Fruit fly (Drosophila melanogaster) whole organism, embryonic: ENCODE measurements around the gene Ripalpha.
A peak's percentile ranks its signal among the peaks of the same experiment; 100 is the strongest.

ENCODE experiments used
- Atf6 ChIP-seq: fragments of 200-800 bp; sonication (Bioruptor generic); IDR thresholded peaks from 2 replicates; pipeline ENCODE4 v1.3.6; 2022; ENCODE audit warnings: missing biosample characterization, missing genetic modification characterization
- B-H2 ChIP-seq: fragments of 200-800 bp; sonication (Bioruptor generic); optimal IDR thresholded peaks from 2 replicates; lab custom pipeline; 2018; ENCODE audit warnings: missing biosample characterization, mild to moderate bottlenecking, missing genetic modification characterization
- Bdp1 ChIP-seq: fragments of 200-800 bp; sonication (Bioruptor generic); optimal IDR thresholded peaks from 3 replicates; lab custom pipeline; 2016; ENCODE audit warnings: missing biosample characterization, missing genetic modification characterization
- BtbVII ChIP-seq: fragments of 200-800 bp; sonication (Bioruptor generic); optimal IDR thresholded peaks from 3 replicates; lab custom pipeline; 2017; ENCODE audit warnings: missing biosample characterization, mild to moderate bottlenecking, missing genetic modification characterization
- CG10431 ChIP-seq: fragments of 200-800 bp; sonication (Bioruptor generic); optimal IDR thresholded peaks from 3 replicates; lab custom pipeline; 2018; ENCODE audit warnings: missing biosample characterization, mild to moderate bottlenecking, missing genetic modification characterization
- CG11560 ChIP-seq: fragments of 200-800 bp; sonication (Bioruptor generic); IDR thresholded peaks from 3 replicates; pipeline ENCODE4 v1.3.6; 2022; ENCODE audit warnings: missing biosample characterization, missing genetic modification characterization
- CG12236 ChIP-seq: fragments of 200-800 bp; sonication (Bioruptor generic); optimal IDR thresholded peaks from 2 replicates; lab custom pipeline; 2016; ENCODE audit warnings: missing biosample characterization, missing genetic modification characterization
- CG1603 ChIP-seq: fragments of 200-800 bp; sonication (Bioruptor generic); optimal IDR thresholded peaks from 2 replicates; lab custom pipeline; 2019; ENCODE audit warnings: missing biosample characterization, mild to moderate bottlenecking, missing genetic modification characterization, moderate library complexity
- CG17328 ChIP-seq: fragments of 200-800 bp; sonication (Bioruptor generic); IDR thresholded peaks from 2 replicates; pipeline ENCODE4 v1.3.6; 2022; ENCODE audit warnings: missing biosample characterization, missing genetic modification characterization
- CG17612 ChIP-seq: fragments of 200-800 bp; sonication (Bioruptor generic); IDR thresholded peaks from 2 replicates; pipeline ENCODE4 v1.3.6; 2022; ENCODE audit warnings: missing biosample characterization, missing genetic modification characterization
- CG3163 ChIP-seq: fragments of 200-800 bp; sonication (Bioruptor generic); optimal IDR thresholded peaks from 3 replicates; lab custom pipeline; 2016; ENCODE audit warnings: missing biosample characterization, missing genetic modification characterization
- CG3726 ChIP-seq: fragments of 200-800 bp; sonication (Bioruptor generic); IDR thresholded peaks from 3 replicates; pipeline ENCODE4, ENCODE4 v1.3.6; 2022; ENCODE audit warnings: missing biosample characterization, missing genetic modification characterization
- CG43689 ChIP-seq: fragments of 200-800 bp; sonication (Bioruptor generic); IDR thresholded peaks from 2 replicates; pipeline ENCODE4 v1.3.6; 2022; ENCODE audit warnings: missing biosample characterization, missing genetic modification characterization
- CG4820 ChIP-seq: fragments of 200-800 bp; sonication (Bioruptor generic); optimal IDR thresholded peaks from 3 replicates; lab custom pipeline; 2016; ENCODE audit warnings: missing biosample characterization, missing genetic modification characterization
- CG5245 ChIP-seq: fragments of 200-800 bp; sonication (Bioruptor generic); optimal IDR thresholded peaks from 3 replicates; lab custom pipeline; 2016; ENCODE audit warnings: missing biosample characterization, missing genetic modification characterization
- CG6813 ChIP-seq: fragments of 200-800 bp; sonication (Bioruptor generic); optimal IDR thresholded peaks from 2 replicates; lab custom pipeline; 2017; ENCODE audit warnings: missing biosample characterization, missing genetic modification characterization, mild to moderate bottlenecking, moderate library complexity, missing genetic modification reagents
- CG7271 ChIP-seq: fragments of 200-800 bp; sonication (Bioruptor generic); optimal IDR thresholded peaks from 2 replicates; lab custom pipeline; 2018; ENCODE audit warnings: missing biosample characterization, mild to moderate bottlenecking, missing genetic modification characterization, moderate library complexity
- CG7786 ChIP-seq: fragments of 200-800 bp; sonication (Bioruptor generic); optimal IDR thresholded peaks from 2 replicates; lab custom pipeline; 2016; ENCODE audit warnings: missing biosample characterization, missing genetic modification characterization
- CG8281 ChIP-seq: fragments of 200-800 bp; sonication (Bioruptor generic); optimal IDR thresholded peaks from 2 replicates; lab custom pipeline; 2018; ENCODE audit warnings: missing biosample characterization, mild to moderate bottlenecking, missing genetic modification characterization, moderate library complexity
- CG9727 ChIP-seq: fragments of 200-800 bp; sonication (Bioruptor generic); optimal IDR thresholded peaks from 3 replicates; lab custom pipeline; 2017; ENCODE audit warnings: missing biosample characterization, mild to moderate bottlenecking, missing genetic modification characterization
- Dip2 ChIP-seq: fragments of 200-800 bp; sonication (Bioruptor generic); IDR thresholded peaks from 2 replicates; pipeline ENCODE4 v1.3.6; 2022; ENCODE audit warnings: missing biosample characterization, missing genetic modification characterization
- Gsc ChIP-seq: fragments of 200-800 bp; sonication (Bioruptor generic); IDR thresholded peaks from 2 replicates; pipeline ENCODE4 v1.3.6; 2022; ENCODE audit warnings: missing biosample characterization, missing genetic modification characterization
- HLH3B ChIP-seq: fragments of 200-800 bp; sonication (Bioruptor generic); IDR thresholded peaks from 2 replicates; pipeline ENCODE4 v1.3.6; 2022; ENCODE audit warnings: missing biosample characterization, missing genetic modification characterization
- MBD-R2 ChIP-seq: fragments of 200-800 bp; sonication (Bioruptor generic); IDR thresholded peaks from 2 replicates; pipeline ENCODE4 v1.3.6; 2022; ENCODE audit warnings: missing biosample characterization, missing genetic modification characterization
- Max ChIP-seq: fragments of 200-800 bp; sonication (Bioruptor generic); optimal IDR thresholded peaks from 2 replicates; lab custom pipeline; 2016; ENCODE audit warnings: missing biosample characterization, mild to moderate bottlenecking, missing genetic modification characterization
- Oli ChIP-seq: fragments of 200-800 bp; sonication (Bioruptor generic); optimal IDR thresholded peaks from 2 replicates; lab custom pipeline; 2018; ENCODE audit warnings: missing biosample characterization, mild to moderate bottlenecking, missing genetic modification characterization, moderate library complexity
- Opbp ChIP-seq: fragments of 200-800 bp; sonication (Bioruptor generic); IDR thresholded peaks from 3 replicates; pipeline ENCODE4 v1.3.6; 2022; ENCODE audit warnings: missing biosample characterization, missing genetic modification characterization; ENCODE audit not compliant: partially characterized antibody
- Optix ChIP-seq: fragments of 200-800 bp; sonication (Bioruptor generic); IDR thresholded peaks from 3 replicates; pipeline ENCODE4 v1.3.6; 2022; ENCODE audit warnings: missing biosample characterization, missing genetic modification characterization
- Ptx1 ChIP-seq: fragments of 200-800 bp; sonication (Bioruptor generic); IDR thresholded peaks from 2 replicates; pipeline ENCODE4 v1.3.6; 2022; ENCODE audit warnings: missing biosample characterization, missing genetic modification characterization
- Scr ChIP-seq: fragments of 200-800 bp; sonication (Bioruptor generic); IDR thresholded peaks from 2 replicates; pipeline ENCODE4 v1.3.6; 2022; ENCODE audit warnings: missing biosample characterization, missing genetic modification characterization; ENCODE audit not compliant: partially characterized antibody
- Tbp ChIP-seq: fragments of >200 bp; optimal IDR thresholded peaks from 2 replicates; lab custom pipeline; 2018; ENCODE audit warnings: missing biosample characterization, missing genetic modification characterization
- YL-1 ChIP-seq: fragments of 200-800 bp; sonication (Bioruptor generic); optimal IDR thresholded peaks from 3 replicates; lab custom pipeline; 2017; ENCODE audit warnings: missing biosample characterization, mild to moderate bottlenecking, missing genetic modification characterization
- ato ChIP-seq: fragments of 200-800 bp; sonication (Bioruptor generic); IDR thresholded peaks from 2 replicates; pipeline ENCODE4 v1.3.6; 2022; ENCODE audit warnings: missing biosample characterization, missing genetic modification characterization; ENCODE audit not compliant: partially characterized antibody
- crp ChIP-seq, 2 experiments: fragments of 200-800 bp; sonication (Bioruptor generic); optimal IDR thresholded peaks; 2 replicates in 1 of 2; 3 replicates in 1 of 2; lab custom pipeline; 2017; ENCODE audit warnings: missing biosample characterization in 2 of 2, missing genetic modification characterization in 2 of 2, mild to moderate bottlenecking in 1 of 2, moderate library complexity in 1 of 2
- dan ChIP-seq: fragments of 200-800 bp; sonication (Bioruptor generic); IDR thresholded peaks from 2 replicates; pipeline ENCODE4 v1.3.6; 2022; ENCODE audit warnings: missing biosample characterization, missing genetic modification characterization
- dmrt11E ChIP-seq: fragments of 200-800 bp; sonication (Bioruptor generic); optimal IDR thresholded peaks from 3 replicates; lab custom pipeline; 2018; ENCODE audit warnings: missing biosample characterization, mild to moderate bottlenecking, missing genetic modification characterization, moderate library complexity
- fd96Cb ChIP-seq: fragments of 200-800 bp; sonication (Bioruptor generic); optimal IDR thresholded peaks from 2 replicates; lab custom pipeline; 2018; ENCODE audit warnings: missing biosample characterization, mild to moderate bottlenecking, missing genetic modification characterization, moderate library complexity
- gcm2 ChIP-seq: fragments of 200-800 bp; sonication (Bioruptor generic); optimal IDR thresholded peaks from 2 replicates; lab custom pipeline; 2016; ENCODE audit warnings: missing biosample characterization, missing genetic modification characterization
- grau ChIP-seq: fragments of 200-800 bp; optimal IDR thresholded peaks from 3 replicates; lab custom pipeline; 2019; ENCODE audit warnings: missing biosample characterization, mild to moderate bottlenecking, missing genetic modification characterization, moderate library complexity
- ind ChIP-seq: fragments of 200-800 bp; sonication (Bioruptor generic); optimal IDR thresholded peaks from 3 replicates; lab custom pipeline; 2016; ENCODE audit warnings: missing biosample characterization, missing genetic modification characterization
- lilli ChIP-seq: fragments of 200-800 bp; sonication (Bioruptor generic); optimal IDR thresholded peaks from 3 replicates; lab custom pipeline; 2016; ENCODE audit warnings: missing biosample characterization, missing genetic modification characterization
- mirr ChIP-seq: fragments of 200-800 bp; sonication (Bioruptor generic); optimal IDR thresholded peaks from 3 replicates; lab custom pipeline; 2018; ENCODE audit warnings: missing biosample characterization, mild to moderate bottlenecking, missing genetic modification characterization
- nerfin-1 ChIP-seq: fragments of 200-800 bp; sonication (Bioruptor generic); optimal IDR thresholded peaks from 3 replicates; lab custom pipeline; 2019; ENCODE audit warnings: missing biosample characterization, mild to moderate bottlenecking, missing genetic modification characterization, moderate library complexity
- peb ChIP-seq: fragments of 200-800 bp; sonication (Bioruptor generic); IDR thresholded peaks from 2 replicates; pipeline ENCODE4 v1.3.6; 2022; ENCODE audit warnings: missing biosample characterization, missing genetic modification characterization
- pros ChIP-seq: fragments of 200-800 bp; sonication (Bioruptor generic); optimal IDR thresholded peaks from 3 replicates; lab custom pipeline; 2019; ENCODE audit warnings: missing biosample characterization, mild to moderate bottlenecking, missing genetic modification characterization, moderate library complexity
- ranshi ChIP-seq: fragments of 200-800 bp; sonication (Bioruptor generic); IDR thresholded peaks from 2 replicates; pipeline ENCODE4 v1.3.6; 2022; ENCODE audit warnings: missing biosample characterization, missing genetic modification characterization
- ro ChIP-seq: fragments of 200-800 bp; sonication (Bioruptor generic); IDR thresholded peaks from 2 replicates; pipeline ENCODE4 v1.3.6; 2022; ENCODE audit warnings: missing biosample characterization, missing genetic modification characterization
- tna ChIP-seq: fragments of 200-800 bp; sonication (Bioruptor generic); IDR thresholded peaks from 2 replicates; pipeline ENCODE4 v1.3.6; 2022; ENCODE audit warnings: missing biosample characterization, missing genetic modification characterization; ENCODE audit not compliant: partially characterized antibody
- usp ChIP-seq: fragments of >200 bp; optimal IDR thresholded peaks from 2 replicates; lab custom pipeline; 2017; ENCODE audit warnings: missing biosample characterization, missing genetic modification characterization
- z ChIP-seq: fragments of 200-800 bp; sonication (Bioruptor generic); IDR thresholded peaks from 3 replicates; pipeline ENCODE4 v1.3.6; 2022; ENCODE audit warnings: missing biosample characterization, missing genetic modification characterization

Ripalpha gene

DNA sequence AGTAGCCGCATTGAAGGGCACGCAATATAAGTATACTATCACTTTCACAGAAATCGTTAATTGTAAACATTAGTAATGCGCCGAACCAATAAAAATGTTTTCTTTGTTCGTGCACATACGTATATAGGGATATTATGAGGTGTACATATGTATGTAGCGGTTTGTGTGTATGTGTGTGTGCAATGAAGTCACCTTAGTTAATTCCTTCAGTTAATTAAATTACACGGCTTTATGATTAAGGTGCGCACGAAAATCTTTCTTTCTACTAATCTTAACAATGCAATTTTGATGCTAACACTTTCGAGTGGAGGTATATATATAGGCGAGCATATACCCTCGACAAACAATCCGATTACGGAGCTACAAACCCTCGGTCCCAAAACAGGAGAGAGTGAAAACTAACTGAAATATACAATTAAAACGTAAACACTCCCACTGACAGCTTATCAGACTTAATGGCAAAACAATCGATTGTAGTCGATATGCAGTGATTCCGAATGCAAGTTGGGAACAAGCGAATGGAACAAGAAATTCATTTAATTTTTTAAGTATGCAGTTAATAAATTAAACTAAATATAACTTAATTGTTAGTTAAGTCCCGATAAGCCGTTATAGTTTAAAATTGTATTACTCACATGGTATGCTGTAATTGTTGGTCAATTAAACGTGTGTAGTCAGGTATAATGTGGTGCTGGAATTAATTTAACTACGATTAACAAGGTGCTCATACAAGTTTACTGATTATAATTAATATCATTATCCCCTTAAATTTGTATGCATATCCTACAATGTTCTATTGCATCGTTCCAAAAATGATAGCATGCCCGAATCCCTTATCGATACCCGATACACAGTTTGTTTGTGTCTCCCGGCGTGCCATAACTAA is 20.0 kb upstream of the Ripalpha start, which contains the start of the genes Npc1a and Prosalpha6 (continued):
- TF ChIP-seq CG7271 (no peak), Optix (GFP tag; lab: Robert Waterston, UW) (no peak), Ptx1 (GFP tag; lab: Robert Waterston, UW) (no peak), CG12236 (GFP tag; lab: Kevin White, UChicago) (no peak), CG9727 (GFP tag; lab: Kevin White, UChicago) (peak; percentile 12), Gsc (GFP tag; lab: Robert Waterston, UW) (no peak), MBD-R2 (GFP tag; lab: Robert Waterston, UW) (no peak), Max (peak; percentile 43), Opbp (GFP tag; lab: Robert Waterston, UW) (peak; percentile 77; the same call in 2 of the 3 replicates), CG43689 (no peak), HLH3B (GFP tag; lab: Robert Waterston, UW) (no peak), ro (no peak), CG7786 (GFP tag; lab: Kevin White, UChicago) (no peak), CG3726 (GFP tag; lab: Robert Waterston, UW) (no peak), usp (GFP tag; lab: Kevin White, UChicago) (no peak), pros (GFP tag; lab: Kevin White, UChicago) (no peak), peb (GFP tag; lab: Robert Waterston, UW) (no peak), CG5245 (GFP tag; lab: Kevin White, UChicago) (no peak), ato (GFP tag; lab: Robert Waterston, UW) (peak; percentile 57; the same call in 1 of the 2 replicates), dmrt11E (tag; lab: Kevin White, UChicago) (peak; percentile 32), Scr (GFP tag; lab: Robert Waterston, UW) (peak; percentile 69), tna (no peak), crp (GFP tag; optimal IDR thresholded peaks at IDR 0.05; lab: Kevin White, UChicago) (peak in 1 of 2 experiments; percentile 10), Atf6 (GFP tag; lab: Robert Waterston, UW) (no peak), CG11560 (tag; lab: Robert Waterston, UW) (peak; percentile 91; the same call in 2 of the 3 replicates), YL-1 (GFP tag; lab: Kevin White, UChicago) (no peak), CG3163 (GFP tag; lab: Kevin White, UChicago) (no peak), CG6813 (GFP tag; lab: Kevin White, UChicago) (no peak), grau (tag; lab: Kevin White, UChicago) (no peak), ind (GFP tag; lab: Kevin White, UChicago) (no peak), BtbVII (GFP tag; lab: Kevin White, UChicago) (no peak), z (GFP tag; lab: Robert Waterston, UW) (no peak), B-H2 (GFP tag; lab: Kevin White, UChicago) (no peak), CG8281 (no peak), ranshi (GFP tag; lab: Robert Waterston, UW) (no peak), fd96Cb (tag; lab: Kevin White, UChicago) (peak; percentile 1), Dip2 (no peak), CG4820 (GFP tag; lab: Kevin White, UChicago) (peak; percentile 34), CG17328 (GFP tag; lab: Robert Waterston, UW) (no peak), nerfin-1 (tag; lab: Kevin White, UChicago) (no peak), Oli (tag; lab: Kevin White, UChicago) (no peak), Tbp (no peak), CG17612 (GFP tag; lab: Robert Waterston, UW) (no peak), mirr (GFP tag; lab: Kevin White, UChicago) (peak; percentile 26), CG10431 (GFP tag; lab: Kevin White, UChicago) (no peak), Bdp1 (GFP tag; lab: Kevin White, UChicago) (no peak), CG1603 (tag; lab: Kevin White, UChicago) (peak; percentile 100), lilli (GFP tag; lab: Kevin White, UChicago) (peak; percentile 28), dan (GFP tag; lab: Robert Waterston, UW) (no peak), gcm2 (GFP tag; lab: Kevin White, UChicago) (peak; percentile 1)
